Fruit fly (Drosophila melanogaster) S2 (cell line): ENCODE results near the gene CG13737.

Experiments used
- CG8478 ChIP-seq: fragments of >200 bp; optimal IDR thresholded peaks from 2 replicates; lab custom pipeline; 2018
- CTCF ChIP-seq, 2 experiments: fragments of >200 bp; optimal IDR thresholded peaks; 2 replicates each; lab custom pipeline; 2018

The CG13737 gene

dm6 chr3L:13919794-13920631, 41.2 kb downstream of the CG13737 start:
- TF ChIP-seq CG8478 (lab: Kevin White, UChicago) (no peak), CTCF (optimal IDR thresholded peaks at IDR 0.05; lab: Kevin White, UChicago) (no peak)

- TF ChIP-seq CG8478 (lab: Kevin White, UChicago) = no peak
- TF ChIP-seq CTCF (optimal IDR thresholded peaks at IDR 0.05; lab: Kevin White, UChicago) = no peak
These were observed 41.8 kb downstream of the CG13737 start for dm6 chr3L:13920632-13920981.

- TF ChIP-seq CG8478 (lab: Kevin White, UChicago) = no peak
These were observed 43.3 kb downstream of the CG13737 start for dm6 chr3L:13922023-13922652.

dm6 chr3L:13923332-13924272, 44.8 kb downstream of the CG13737 start:
- no peak for TF ChIP-seq CG8478 (lab: Kevin White, UChicago)
- no peak for TF ChIP-seq CTCF (optimal IDR thresholded peaks at IDR 0.05; lab: Kevin White, UChicago)

- no peak for TF ChIP-seq CG8478 (lab: Kevin White, UChicago)
These were observed 45.9 kb downstream of the CG13737 start for dm6 chr3L:13924646-13925045.

DNA sequence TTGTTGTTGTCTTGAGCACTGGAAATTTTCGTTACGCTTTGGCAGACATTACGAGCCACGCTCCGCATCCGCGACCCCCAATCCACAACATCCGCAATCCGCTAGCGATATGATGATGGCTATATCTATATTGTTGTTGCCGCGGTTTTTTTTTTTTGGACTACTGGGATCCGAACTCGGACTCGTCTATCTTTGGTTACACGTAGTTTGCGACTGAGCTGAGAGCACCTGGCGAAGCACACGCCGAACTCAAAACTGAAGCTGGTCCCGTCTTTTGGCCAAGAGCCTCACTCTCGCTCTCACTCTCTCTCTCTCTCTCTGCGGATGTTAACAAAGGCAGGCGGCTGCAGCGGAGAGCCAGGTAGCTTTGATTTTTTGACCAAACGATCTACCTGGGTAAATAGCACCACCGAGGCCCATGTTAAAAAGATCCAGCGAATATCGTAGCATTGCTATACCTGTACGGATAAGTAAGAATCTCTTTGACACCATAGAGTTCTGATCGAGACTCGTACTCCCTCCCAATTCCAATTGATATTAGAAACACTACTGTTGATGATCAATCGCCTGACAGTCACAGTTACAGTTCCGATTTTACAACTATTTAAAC, 46.4 kb downstream of the CG13737 start, which contains the start of gene Rgl:
TSS of gene Rgl (minus strand) at position 219 of the 610 bp plus-strand sequence.
- no peak for TF ChIP-seq CTCF (optimal IDR thresholded peaks at IDR 0.05; lab: Kevin White, UChicago)

- TF ChIP-seq CG8478 (lab: Kevin White, UChicago) (no peak), CTCF (optimal IDR thresholded peaks at IDR 0.05; lab: Kevin White, UChicago) (no peak)
These were observed 50.2 kb downstream of the CG13737 start, which contains the start of the genes CG8833 and DCTN1-p150 for dm6 chr3L:13928769-13929594. CG8833 (minus strand) TSS chr3L:13929000. DCTN1-p150 (plus strand) TSS chr3L:13929387.
